Worm (Caenorhabditis elegans): ENCODE results near the gene Y97E10AR.6.

ce11 chrV:7980993-7981595, 32.7 kb downstream of the Y97E10AR.6 start, which contains the start of gene F26D11.1:
- TF ChIP-seq him-1 (tag; optimal IDR thresholded peaks at IDR 0.05) = no peak
- no peak for TF ChIP-seq W03F9.2 (tag; optimal IDR thresholded peaks at IDR 0.05)
